Worm (Caenorhabditis elegans) whole organism, L1 larva: ENCODE measurements around the gene T27E4.7.

Source experiments
- ama-1 ChIP-seq: fragments of 150-350 bp; optimal IDR thresholded peaks from 2 replicates; lab custom pipeline; 2014
- ces-1 ChIP-seq: fragments of 150-350 bp; optimal IDR thresholded peaks from 2 replicates; lab custom pipeline; 2014; ENCODE audit warnings: missing biosample characterization, missing genetic modification reagents, missing genetic modification characterization
- rnt-1 ChIP-seq: sonication (generic microtip); optimal IDR thresholded peaks from 2 replicates; lab custom pipeline; 2016; ENCODE audit warnings: mild to moderate bottlenecking, missing genetic modification characterization, moderate library complexity, missing compliant biosample characterization

DNA sequence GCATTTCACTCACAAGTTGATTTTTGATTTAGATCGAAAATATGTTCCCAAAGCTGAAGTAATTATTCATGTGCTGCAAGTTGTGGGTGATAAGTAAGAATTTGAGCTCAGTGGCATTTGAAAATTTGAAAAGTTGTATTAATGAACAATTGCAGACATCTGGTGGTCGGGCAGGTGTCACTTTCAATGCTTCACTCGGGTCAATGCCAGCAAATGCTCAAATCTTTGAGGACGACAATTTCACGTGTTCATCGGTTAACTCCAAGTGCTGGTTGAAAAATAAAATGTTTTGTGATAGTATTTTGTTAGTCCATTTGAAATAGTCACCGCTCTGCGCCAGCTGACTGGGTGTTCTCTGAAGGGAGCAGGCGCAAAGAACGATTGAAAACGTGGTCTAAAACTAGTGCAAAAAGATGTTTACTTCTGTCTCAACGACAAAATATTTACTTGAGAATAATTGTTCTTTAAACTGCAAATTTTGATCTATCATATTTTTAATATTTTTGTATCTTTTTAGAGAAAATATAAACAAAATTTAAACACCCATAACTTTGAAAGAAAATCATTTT is 18.0 kb upstream of the T27E4.7 start:
- TF ChIP-seq ces-1 (GFP tag; lab: Kevin White, UChicago) (no peak), ama-1 (lab: Kevin White, UChicago) (peak; percentile 26), rnt-1 (tag; lab: Kevin White, UChicago) (peak; percentile 68)
